Worm (Caenorhabditis elegans) whole organism, mixed stage, embryonic: ENCODE results near the gene eif-2A.

Source experiments
- M03D4.4 ChIP-seq: sonication (generic microtip); optimal IDR thresholded peaks from 2 replicates; lab custom pipeline; 2017; ENCODE audit warnings: mild to moderate bottlenecking, missing genetic modification characterization, missing compliant biosample characterization
- bed-3 ChIP-seq: fragments of 200-800 bp; sonication (Bioruptor generic); optimal IDR thresholded peaks from 3 replicates; lab custom pipeline; 2018; ENCODE audit warnings: mild to moderate bottlenecking, missing genetic modification characterization, moderate library complexity, missing compliant biosample characterization
- blmp-1 ChIP-seq: fragments of 150-350 bp; optimal IDR thresholded peaks from 2 replicates; lab custom pipeline; 2014; ENCODE audit warnings: missing biosample characterization, missing genetic modification characterization
- ceh-39 ChIP-seq: fragments of 150-350 bp; optimal IDR thresholded peaks from 2 replicates; lab custom pipeline; 2014; ENCODE audit warnings: missing biosample characterization, missing genetic modification characterization
- ceh-43 ChIP-seq: fragments of 200-800 bp; sonication (Bioruptor generic); optimal IDR thresholded peaks from 2 replicates; lab custom pipeline; 2018; ENCODE audit warnings: mild to moderate bottlenecking, missing genetic modification characterization, moderate library complexity, missing compliant biosample characterization
- ceh-83 ChIP-seq: fragments of 200-800 bp; sonication (Bioruptor generic); optimal IDR thresholded peaks from 2 replicates; lab custom pipeline; 2018; ENCODE audit warnings: mild to moderate bottlenecking, missing genetic modification characterization, missing compliant biosample characterization
- ces-1 ChIP-seq: fragments of 150-350 bp; optimal IDR thresholded peaks from 2 replicates; lab custom pipeline; 2014; ENCODE audit warnings: missing biosample characterization, missing genetic modification reagents, missing genetic modification characterization
- cnd-1 ChIP-seq: fragments of 200-800 bp; sonication (Bioruptor generic); optimal IDR thresholded peaks from 2 replicates; lab custom pipeline; 2018; ENCODE audit warnings: mild to moderate bottlenecking, missing genetic modification characterization, missing compliant biosample characterization
- drap-1 ChIP-seq: fragments of 200-800 bp; sonication (Bioruptor generic); optimal IDR thresholded peaks from 3 replicates; lab custom pipeline; 2018; ENCODE audit warnings: mild to moderate bottlenecking, missing genetic modification characterization, missing compliant biosample characterization
- elt-1 ChIP-seq: sonication (generic microtip); optimal IDR thresholded peaks from 2 replicates; lab custom pipeline; 2017; ENCODE audit warnings: missing genetic modification characterization, mild to moderate bottlenecking, missing compliant biosample characterization, antibody characterized with exemption, moderate library complexity, borderline replicate concordance; ENCODE audit not compliant: insufficient read depth
- elt-3 ChIP-seq: fragments of 150-350 bp; optimal IDR thresholded peaks from 2 replicates; lab custom pipeline; 2014; ENCODE audit warnings: missing biosample characterization, missing genetic modification characterization
- ham-2 ChIP-seq: fragments of 200-800 bp; sonication (Bioruptor generic); optimal IDR thresholded peaks from 2 replicates; lab custom pipeline; 2018; ENCODE audit warnings: mild to moderate bottlenecking, missing genetic modification characterization, missing compliant biosample characterization
- hlh-1 ChIP-seq: fragments of 150-350 bp; optimal IDR thresholded peaks from 2 replicates; lab custom pipeline; 2014; ENCODE audit warnings: missing biosample characterization, missing genetic modification reagents, missing genetic modification characterization
- lin-13 ChIP-seq: fragments of 150-350 bp; optimal IDR thresholded peaks from 2 replicates; lab custom pipeline; 2014; ENCODE audit warnings: missing biosample characterization, missing genetic modification characterization
- lin-32 ChIP-seq: fragments of 200-800 bp; sonication (Bioruptor generic); optimal IDR thresholded peaks from 2 replicates; lab custom pipeline; 2018; ENCODE audit warnings: mild to moderate bottlenecking, missing genetic modification characterization, missing compliant biosample characterization
- lsy-2 ChIP-seq: fragments of 150-350 bp; optimal IDR thresholded peaks from 2 replicates; lab custom pipeline; 2014; ENCODE audit warnings: missing biosample characterization, missing genetic modification characterization
- mab-5 ChIP-seq: fragments of 150-350 bp; optimal IDR thresholded peaks from 2 replicates; lab custom pipeline; 2014; ENCODE audit warnings: missing biosample characterization, missing genetic modification characterization
- mep-1 ChIP-seq: fragments of 150-350 bp; optimal IDR thresholded peaks from 2 replicates; lab custom pipeline; 2017; ENCODE audit warnings: missing biosample characterization, missing genetic modification reagents, missing genetic modification characterization, inconsistent platforms
- mls-2 ChIP-seq: sonication (generic microtip); optimal IDR thresholded peaks from 2 replicates; lab custom pipeline; 2016; ENCODE audit warnings: mild to moderate bottlenecking, missing genetic modification characterization, moderate library complexity, missing compliant biosample characterization
- nhr-237 ChIP-seq: fragments of 150-350 bp; optimal IDR thresholded peaks from 2 replicates; lab custom pipeline; 2014; ENCODE audit warnings: missing biosample characterization, missing genetic modification characterization
- nhr-76 ChIP-seq: sonication (generic microtip); optimal IDR thresholded peaks from 2 replicates; lab custom pipeline; 2017; ENCODE audit warnings: missing biosample characterization, missing genetic modification characterization
- pha-4 ChIP-seq: fragments of 150-350 bp; optimal IDR thresholded peaks from 2 replicates; lab custom pipeline; 2018; ENCODE audit warnings: missing biosample characterization, missing genetic modification reagents, missing genetic modification characterization
- sem-2 ChIP-seq: fragments of 200-800 bp; sonication (Bioruptor generic); optimal IDR thresholded peaks from 2 replicates; lab custom pipeline; 2018; ENCODE audit warnings: mild to moderate bottlenecking, missing genetic modification characterization, missing compliant biosample characterization
- snpc-4 ChIP-seq: fragments of 150-350 bp; optimal IDR thresholded peaks from 2 replicates; lab custom pipeline; 2014; ENCODE audit warnings: missing biosample characterization, missing genetic modification characterization
- sptf-1 ChIP-seq: sonication (generic microtip); optimal IDR thresholded peaks from 2 replicates; lab custom pipeline; 2017; ENCODE audit warnings: mild to moderate bottlenecking, missing genetic modification characterization, moderate library complexity, missing compliant biosample characterization
- unc-120 ChIP-seq: sonication (generic microtip); optimal IDR thresholded peaks from 2 replicates; lab custom pipeline; 2017; ENCODE audit warnings: missing genetic modification characterization, missing compliant biosample characterization; ENCODE audit not compliant: poor library complexity, severe bottlenecking
- unc-39 ChIP-seq: fragments of 150-350 bp; optimal IDR thresholded peaks from 2 replicates; lab custom pipeline; 2014; ENCODE audit warnings: missing biosample characterization, missing genetic modification characterization
- unc-62 ChIP-seq: fragments of 150-350 bp; optimal IDR thresholded peaks from 2 replicates; lab custom pipeline; 2014; ENCODE audit warnings: missing biosample characterization, missing genetic modification reagents, missing genetic modification characterization
- zip-8 ChIP-seq: fragments of 150-350 bp; optimal IDR thresholded peaks from 2 replicates; lab custom pipeline; 2014; ENCODE audit warnings: missing biosample characterization, missing genetic modification characterization

Gene eif-2A

ce11 chrII:10374776-10375175 lies 41.8 kb upstream of the eif-2A start:
- peak; percentile 64 for TF ChIP-seq sptf-1
- TF ChIP-seq ceh-39 (tag; lab: Kevin White, UChicago): no peak
- TF ChIP-seq mls-2: peak; percentile 55
- TF ChIP-seq ceh-43: peak; percentile 43

ce11 chrII:10377901-10378300 lies 38.7 kb upstream of the eif-2A start:
- no peak for TF ChIP-seq mab-5 (tag; lab: Kevin White, UChicago)
- no peak for TF ChIP-seq lin-13 (tag; lab: Kevin White, UChicago)
- no peak for TF ChIP-seq nhr-237
- no peak for TF ChIP-seq nhr-76
- no peak for TF ChIP-seq pha-4 (tag; lab: Kevin White, UChicago)
- TF ChIP-seq zip-8: no peak
- no peak for TF ChIP-seq unc-62 (GFP tag; lab: Kevin White, UChicago)
- no peak for TF ChIP-seq ceh-43
- no peak for TF ChIP-seq bed-3
- TF ChIP-seq lin-32: no peak

- TF ChIP-seq M03D4.4 (tag; lab: Kevin White, UChicago): no peak
- no peak for TF ChIP-seq ceh-43
- no peak for TF ChIP-seq snpc-4 (tag; lab: Kevin White, UChicago)
- TF ChIP-seq lin-13 (tag; lab: Kevin White, UChicago): no peak
- TF ChIP-seq drap-1 (GFP tag; lab: Kevin White, UChicago): no peak
Measured at ce11 chrII:10379546-10379945, 37.1 kb upstream of the eif-2A start.

- TF ChIP-seq pha-4 (tag; lab: Kevin White, UChicago) (no peak), elt-3 (tag; lab: Kevin White, UChicago) (no peak), unc-39 (tag; lab: Kevin White, UChicago) (no peak), ces-1 (GFP tag; lab: Kevin White, UChicago) (no peak), lin-32 (no peak), lsy-2 (tag; lab: Kevin White, UChicago) (no peak), blmp-1 (no peak), nhr-76 (no peak), lin-13 (tag; lab: Kevin White, UChicago) (no peak), ceh-83 (GFP tag; lab: Kevin White, UChicago) (no peak), sem-2 (GFP tag; lab: Kevin White, UChicago) (no peak), cnd-1 (tag; lab: Kevin White, UChicago) (no peak), unc-62 (GFP tag; lab: Kevin White, UChicago) (no peak), hlh-1 (tag; lab: Kevin White, UChicago) (no peak), ceh-39 (tag; lab: Kevin White, UChicago) (no peak), bed-3 (no peak), ham-2 (GFP tag; lab: Kevin White, UChicago) (no peak), mls-2 (peak; percentile 34), nhr-237 (peak; percentile 48), unc-120 (tag; lab: Kevin White, UChicago) (peak; percentile 54), mep-1 (tag; lab: Kevin White, UChicago) (peak; percentile 17), elt-1 (tag; lab: Kevin White, UChicago) (no peak), mab-5 (tag; lab: Kevin White, UChicago) (no peak)
- TF ChIP-seq, all 35 proteins: peak for 4
Measured at ce11 chrII:10382247-10382646, 34.4 kb upstream of the eif-2A start.

ce11 chrII:10384680-10385383 lies 31.8 kb upstream of the eif-2A start, which contains the start of gene ztf-27:
ztf-27 (plus strand) TSS chrII:10385333.
- TF ChIP-seq elt-1 (tag; lab: Kevin White, UChicago) (no peak), nhr-237 (peak; percentile 41), sptf-1 (peak; percentile 37), mep-1 (tag; lab: Kevin White, UChicago) (no peak), sem-2 (GFP tag; lab: Kevin White, UChicago) (no peak), unc-120 (tag; lab: Kevin White, UChicago) (peak; percentile 75), unc-39 (tag; lab: Kevin White, UChicago) (no peak)
- TF ChIP-seq, all 35 proteins: peak for 3
